Fruit fly (Drosophila melanogaster) whole organism, wandering third instar larva: ENCODE data around the gene mora.

Experiments used
- Abd-B ChIP-seq: fragments of >200 bp; optimal IDR thresholded peaks from 2 replicates; lab custom pipeline; 2017; ENCODE audit warnings: missing biosample characterization, missing genetic modification characterization
- CG32264 ChIP-seq: fragments of 200-800 bp; sonication (Bioruptor generic); optimal IDR thresholded peaks from 2 replicates; lab custom pipeline; 2016; ENCODE audit warnings: missing biosample characterization, missing genetic modification characterization
- CG9705 ChIP-seq: fragments of 200-800 bp; sonication (Bioruptor generic); optimal IDR thresholded peaks from 2 replicates; lab custom pipeline; 2018; ENCODE audit warnings: missing biosample characterization, mild to moderate bottlenecking, missing genetic modification characterization
- Dif ChIP-seq: fragments of 200-275, 200-300 bp; sonication (Bioruptor generic); optimal IDR thresholded peaks from 2 replicates; lab custom pipeline; 2018; ENCODE audit warnings: missing biosample characterization, missing genetic modification characterization; ENCODE audit not compliant: partially characterized antibody
- HLH106 ChIP-seq: fragments of 200-800 bp; optimal IDR thresholded peaks from 3 replicates; lab custom pipeline; 2019; ENCODE audit warnings: missing biosample characterization, mild to moderate bottlenecking, missing genetic modification characterization, moderate library complexity
- Hnf4 ChIP-seq: fragments of 200-800 bp; sonication (Bioruptor generic); optimal IDR thresholded peaks from 2 replicates; lab custom pipeline; 2016; ENCODE audit warnings: missing biosample characterization, mild to moderate bottlenecking, missing genetic modification characterization
- Hr78 ChIP-seq: fragments of >200 bp; optimal IDR thresholded peaks from 2 replicates; lab custom pipeline; 2017; ENCODE audit warnings: missing biosample characterization, missing genetic modification characterization
- Hr83 ChIP-seq: fragments of 200-300 bp; sonication (Bioruptor generic); optimal IDR thresholded peaks from 2 replicates; lab custom pipeline; 2016; ENCODE audit warnings: missing biosample characterization, mild to moderate bottlenecking, missing genetic modification characterization, moderate library complexity; ENCODE audit not compliant: poor library complexity, severe bottlenecking
- Jra ChIP-seq: sonication (Bioruptor generic); optimal IDR thresholded peaks from 2 replicates; lab custom pipeline; 2016; ENCODE audit warnings: missing biosample characterization, missing genetic modification characterization
- Mio ChIP-seq: sonication (Bioruptor generic); optimal IDR thresholded peaks from 2 replicates; lab custom pipeline; 2016; ENCODE audit warnings: missing biosample characterization, missing genetic modification characterization
- N ChIP-seq: fragments of >200 bp; optimal IDR thresholded peaks from 2 replicates; lab custom pipeline; 2018; ENCODE audit warnings: missing biosample characterization, missing external identifiers, missing genetic modification characterization
- OdsH ChIP-seq: fragments of 200-800 bp; sonication (Bioruptor generic); optimal IDR thresholded peaks from 2 replicates; lab custom pipeline; 2016; ENCODE audit warnings: missing biosample characterization, mild to moderate bottlenecking, missing genetic modification characterization
- Rel ChIP-seq, 2 experiments: fragments of 200-800 bp; sonication (Bioruptor generic) in 1 of 2; optimal IDR thresholded peaks; 2 replicates in 1 of 2; 3 replicates in 1 of 2; lab custom pipeline; 2016 to 2019; ENCODE audit warnings: mild to moderate bottlenecking in 2 of 2, missing biosample characterization in 2 of 2, missing genetic modification characterization in 2 of 2, moderate library complexity in 1 of 2
- Sp1 ChIP-seq: fragments of 200-800 bp; sonication (Bioruptor generic); optimal IDR thresholded peaks from 3 replicates; lab custom pipeline; 2019; ENCODE audit warnings: missing biosample characterization, mild to moderate bottlenecking, missing genetic modification characterization, moderate library complexity
- brk ChIP-seq: fragments of 200-800 bp; sonication (Bioruptor generic); optimal IDR thresholded peaks from 2 replicates; lab custom pipeline; 2016; ENCODE audit warnings: missing biosample characterization, mild to moderate bottlenecking, missing genetic modification characterization
- dl ChIP-seq, 2 experiments: fragments of 175-275, 200-275 bp in 1 of 2; fragments of 200-275 bp in 1 of 2; sonication (Bioruptor generic); optimal IDR thresholded peaks; lab custom pipeline; 2018; ENCODE audit warnings: mild to moderate bottlenecking in 2 of 2, missing biosample characterization in 2 of 2, missing genetic modification characterization in 2 of 2, moderate library complexity in 2 of 2; ENCODE audit not compliant: partially characterized antibody in 2 of 2, insufficient read depth in 1 of 2
- dmrt93B ChIP-seq: fragments of 200-800 bp; sonication (Bioruptor generic); optimal IDR thresholded peaks from 2 replicates; lab custom pipeline; 2018; ENCODE audit warnings: missing biosample characterization, mild to moderate bottlenecking, missing genetic modification characterization
- dsf ChIP-seq: sonication (Bioruptor generic); optimal IDR thresholded peaks from 2 replicates; lab custom pipeline; 2016; ENCODE audit warnings: missing biosample characterization, missing genetic modification characterization, borderline replicate concordance
- ey ChIP-seq: fragments of 200-800 bp; sonication (Bioruptor generic); optimal IDR thresholded peaks from 2 replicates; lab custom pipeline; 2016; ENCODE audit warnings: missing biosample characterization, missing genetic modification characterization
- foxo ChIP-seq, 2 experiments: fragments of 200-800 bp; sonication (Bioruptor generic); optimal IDR thresholded peaks; 2 replicates in 1 of 2; 3 replicates in 1 of 2; lab custom pipeline; 2016 to 2017; ENCODE audit warnings: missing biosample characterization in 2 of 2, missing genetic modification characterization in 2 of 2
- fru ChIP-seq: fragments of 200-800 bp; sonication (Bioruptor generic); optimal IDR thresholded peaks from 3 replicates; lab custom pipeline; 2016; ENCODE audit warnings: missing biosample characterization, mild to moderate bottlenecking, missing genetic modification characterization
- h ChIP-seq: fragments of 200-800 bp; sonication (Bioruptor generic); optimal IDR thresholded peaks from 3 replicates; lab custom pipeline; 2016; ENCODE audit warnings: missing biosample characterization, mild to moderate bottlenecking, missing genetic modification characterization
- jim ChIP-seq: fragments of 175-275, 200-325 bp; sonication (Bioruptor generic); optimal IDR thresholded peaks from 2 replicates; lab custom pipeline; 2016; ENCODE audit warnings: missing biosample characterization, mild to moderate bottlenecking, missing genetic modification characterization
- lola ChIP-seq: fragments of >200 bp; optimal IDR thresholded peaks from 2 replicates; lab custom pipeline; 2017; ENCODE audit warnings: missing biosample characterization, missing genetic modification characterization
- psq ChIP-seq: fragments of 200-800 bp; sonication (Bioruptor generic); optimal IDR thresholded peaks from 3 replicates; lab custom pipeline; 2017; ENCODE audit warnings: missing biosample characterization, mild to moderate bottlenecking, missing genetic modification characterization, moderate library complexity
- rgr ChIP-seq: fragments of 200-800 bp; sonication (Bioruptor generic); optimal IDR thresholded peaks from 3 replicates; lab custom pipeline; 2016; ENCODE audit warnings: missing biosample characterization, mild to moderate bottlenecking, missing genetic modification characterization
- sv ChIP-seq: fragments of 200-800 bp; sonication (Bioruptor generic); optimal IDR thresholded peaks from 3 replicates; lab custom pipeline; 2016; ENCODE audit warnings: missing biosample characterization, missing genetic modification characterization
- woc ChIP-seq: sonication (Bioruptor generic); optimal IDR thresholded peaks from 2 replicates; lab custom pipeline; 2016; ENCODE audit warnings: missing biosample characterization, mild to moderate bottlenecking, missing genetic modification characterization

Gene mora

DNA sequence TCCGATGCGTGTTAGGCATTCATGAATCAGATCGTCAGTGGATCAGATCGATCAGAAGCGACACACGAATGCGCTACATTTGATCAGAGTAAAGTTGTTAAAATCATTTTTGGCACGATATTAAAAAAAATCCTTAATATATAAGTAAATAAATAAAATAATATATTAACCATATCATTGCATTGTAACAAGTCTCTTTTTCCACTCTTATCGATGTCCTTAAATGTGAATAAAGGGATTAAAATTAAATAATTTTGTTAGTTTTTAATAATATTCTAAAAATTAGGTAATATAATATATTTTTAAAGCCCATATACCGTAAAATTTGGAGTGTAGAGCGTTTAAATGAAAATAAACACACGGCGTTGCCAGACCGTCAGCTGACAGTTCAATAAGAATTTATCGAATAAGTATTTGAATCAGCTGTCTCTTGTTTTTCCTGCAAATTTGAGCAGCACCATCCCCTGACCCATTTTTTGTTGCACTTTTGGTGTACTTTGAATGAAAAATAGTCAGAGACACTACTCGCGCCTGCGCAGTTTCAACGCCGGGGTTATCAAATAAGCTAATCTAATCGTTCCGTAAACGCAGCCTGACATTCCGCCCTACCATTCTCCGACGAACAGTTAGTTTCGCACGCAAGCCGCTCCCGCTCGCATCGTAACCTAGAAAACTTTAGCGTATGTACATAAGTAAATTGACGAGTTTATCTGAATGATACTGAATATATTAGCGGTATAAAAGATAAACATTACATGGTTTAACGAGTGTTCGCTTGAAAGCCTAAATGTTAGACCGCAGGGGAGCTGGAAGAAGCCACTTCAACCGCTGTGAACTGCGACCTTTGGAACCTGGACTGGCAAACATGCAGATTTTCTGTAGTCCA, 34.0 kb upstream of the mora start, which contains the start of the genes p38a and CG6178 (continued):
- TF ChIP-seq Jra (GFP tag; lab: Kevin White, UChicago) (peak; percentile 66), ey (GFP tag; lab: Kevin White, UChicago) (peak; percentile 73), Hr83 (GFP tag; lab: Kevin White, UChicago) (peak; percentile 64)

DNA sequence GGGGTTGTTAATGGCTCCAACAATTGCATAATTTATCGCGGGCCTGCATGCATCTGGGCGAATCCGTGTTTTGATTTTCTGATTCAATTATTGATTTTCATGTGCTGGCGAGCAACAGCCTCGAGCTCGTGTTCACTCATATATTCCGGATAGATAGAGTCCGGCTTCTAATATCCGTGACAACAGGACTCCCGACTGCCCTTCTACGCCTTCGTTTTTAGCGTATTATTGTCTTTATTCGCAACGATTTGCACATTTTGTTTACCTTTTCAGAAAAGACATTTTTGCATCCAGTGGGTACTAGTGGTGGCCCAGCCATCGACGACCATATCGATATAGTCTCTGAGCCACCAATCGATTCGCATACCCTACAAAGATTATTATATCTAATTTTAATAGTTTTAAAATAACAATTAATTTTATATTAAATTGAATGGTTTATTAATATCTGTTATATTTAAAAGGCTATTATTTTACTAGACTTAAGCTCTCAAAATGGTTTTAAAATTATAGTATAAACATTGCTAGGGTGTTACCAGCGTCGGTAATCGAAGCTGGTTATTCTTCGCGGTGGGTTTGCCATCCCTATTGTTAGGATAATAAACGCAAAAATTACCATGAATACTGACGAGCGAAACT, 24.9 kb upstream of the mora start, which contains the start of the genes Myo95E and TBC1d7:
TSS of gene Myo95E (minus strand) at position 326 of the 639 bp plus-strand sequence.
TSS of gene TBC1d7 (plus strand) at position 555 of the 639 bp plus-strand sequence.
- TF ChIP-seq sv (peak; percentile 48), CG32264 (GFP tag; lab: Kevin White, UChicago) (peak; percentile 46), psq (GFP tag; lab: Kevin White, UChicago) (peak; percentile 82), Rel (GFP tag; optimal IDR thresholded peaks at IDR 0.05; lab: Kevin White, UChicago) (no peak), Rel (tag; optimal IDR thresholded peaks at IDR 0.05; lab: Kevin White, UChicago) (peak; percentile 71), ey (GFP tag; lab: Kevin White, UChicago) (peak; percentile 58), Mio (GFP tag; lab: Kevin White, UChicago) (no peak), rgr (GFP tag; lab: Kevin White, UChicago) (peak; percentile 89), dl (GFP tag; optimal IDR thresholded peaks at IDR 0.05; lab: Kevin White, UChicago; ENCODE audit: insufficient read depth in 1 of 2, partially characterized antibody in 2 of 2) (no peak), CG9705 (peak; percentile 85), Dif (no peak), dmrt93B (GFP tag; lab: Kevin White, UChicago) (peak; percentile 91), jim (GFP tag; lab: Kevin White, UChicago) (no peak), woc (GFP tag; lab: Kevin White, UChicago) (peak; percentile 74), foxo (GFP tag; optimal IDR thresholded peaks at IDR 0.05; lab: Kevin White, UChicago) (peak in 1 of 2 experiments; percentile 90), HLH106 (tag; lab: Kevin White, UChicago) (peak; percentile 96), N (GFP tag; lab: Kevin White, UChicago) (no peak), Hnf4 (peak; percentile 80), Jra (GFP tag; lab: Kevin White, UChicago) (peak; percentile 47), Sp1 (peak; percentile 90), OdsH (GFP tag; lab: Kevin White, UChicago) (peak; percentile 83), dsf (GFP tag; lab: Kevin White, UChicago) (peak; percentile 39)

DNA sequence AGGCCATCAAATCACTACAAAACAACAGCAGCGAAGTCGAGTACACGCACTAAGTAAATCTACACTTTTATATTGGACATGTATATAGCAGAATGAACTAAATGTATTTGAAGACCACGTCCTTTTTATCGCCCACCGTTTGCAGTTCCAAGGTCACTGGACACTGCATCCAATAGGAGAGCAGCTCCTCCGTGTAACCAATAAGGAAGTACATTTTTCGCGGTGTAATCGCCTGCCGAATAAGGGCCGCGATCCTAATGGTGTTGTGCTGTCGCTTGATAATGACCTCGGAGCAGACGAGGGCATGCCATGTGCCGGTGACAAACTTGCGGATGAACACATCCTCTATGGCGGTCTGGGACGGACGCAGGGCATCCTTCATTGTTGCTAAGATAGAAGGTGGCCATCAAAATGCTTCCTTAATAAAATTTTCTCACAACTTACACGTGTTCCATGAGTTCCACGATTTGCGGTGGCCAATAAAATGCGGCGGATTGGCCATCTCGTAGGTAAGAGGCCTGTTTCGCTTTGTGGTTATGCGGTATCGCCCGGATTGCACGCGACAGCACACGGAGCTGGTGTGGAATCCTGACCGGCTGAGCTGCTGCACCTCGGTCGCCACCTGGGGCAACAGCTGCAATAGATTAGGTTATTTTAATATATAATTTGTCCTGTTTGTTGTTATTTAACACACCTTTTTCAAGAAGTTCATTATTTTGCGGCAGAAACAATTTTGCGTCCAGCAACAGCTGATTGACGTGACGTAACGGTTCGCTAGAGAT, 23.2 kb upstream of the mora start, which contains the start of gene mRpS24:
TSS of gene mRpS24 (minus strand) at position 772 of the 782 bp plus-strand sequence.
- TF ChIP-seq fru (GFP tag; lab: Kevin White, UChicago) = no peak
- no peak for TF ChIP-seq h
- TF ChIP-seq dsf (GFP tag; lab: Kevin White, UChicago) = no peak
- TF ChIP-seq sv = no peak
- TF ChIP-seq brk (GFP tag; lab: Kevin White, UChicago) = no peak
- TF ChIP-seq ey (GFP tag; lab: Kevin White, UChicago) = no peak
- TF ChIP-seq Rel (GFP tag; optimal IDR thresholded peaks at IDR 0.05; lab: Kevin White, UChicago) = no peak
- TF ChIP-seq Rel (tag; optimal IDR thresholded peaks at IDR 0.05; lab: Kevin White, UChicago) = no peak
- TF ChIP-seq psq (GFP tag; lab: Kevin White, UChicago) = no peak
- TF ChIP-seq CG32264 (GFP tag; lab: Kevin White, UChicago) = no peak
- TF ChIP-seq lola (GFP tag; lab: Kevin White, UChicago) = no peak
- no peak for TF ChIP-seq foxo (GFP tag; optimal IDR thresholded peaks at IDR 0.05; lab: Kevin White, UChicago)
- no peak for TF ChIP-seq Hr78 (GFP tag; lab: Kevin White, UChicago)
- TF ChIP-seq HLH106 (tag; lab: Kevin White, UChicago) = no peak
- TF ChIP-seq Abd-B (GFP tag; lab: Kevin White, UChicago) = no peak
- TF ChIP-seq dmrt93B (GFP tag; lab: Kevin White, UChicago) = no peak
- TF ChIP-seq Jra (GFP tag; lab: Kevin White, UChicago) = no peak
